Worm (Caenorhabditis elegans): ENCODE measurements around the gene T12A2.3.

ce11 chrIII:6278301-6278827 is 37.7 kb downstream of the T12A2.3 start, which contains the start of gene C18F10.7:
- peak; percentile 64 for TF ChIP-seq snpc-4 (tag; optimal IDR thresholded peaks at IDR 0.05)
- TF ChIP-seq dsc-1 (tag; optimal IDR thresholded peaks at IDR 0.05) = peak; percentile 66
- no peak for TF ChIP-seq tlp-1 (tag; optimal IDR thresholded peaks at IDR 0.05)
- TF ChIP-seq lin-39 (tag; optimal IDR thresholded peaks at IDR 0.05) = peak; percentile 51
- TF ChIP-seq skn-1 (tag; optimal IDR thresholded peaks at IDR 0.05) = no peak
- peak; percentile 11 for TF ChIP-seq nhr-77 (tag; optimal IDR thresholded peaks at IDR 0.05)
- TF ChIP-seq zag-1 (tag; optimal IDR thresholded peaks at IDR 0.05) = no peak
- no peak for TF ChIP-seq C34B4.2 (tag; optimal IDR thresholded peaks at IDR 0.05)
- no peak for TF ChIP-seq ama-1 (optimal IDR thresholded peaks at IDR 0.05)
- no peak for TF ChIP-seq sptf-1 (tag; optimal IDR thresholded peaks at IDR 0.05)
- peak in 1 of 2 experiments; percentile 76 for TF ChIP-seq lsy-2 (tag; optimal IDR thresholded peaks at IDR 0.05)
- peak; percentile 43 for TF ChIP-seq ztf-4 (tag; optimal IDR thresholded peaks at IDR 0.05)
- TF ChIP-seq fkh-4 (tag; optimal IDR thresholded peaks at IDR 0.05; ENCODE audit: borderline replicate concordance) = no peak

Data from whole organism, L1 larva.